Worm (Caenorhabditis elegans): ENCODE data around the gene ced-6.

ce11 chrIII:5642692-5643091 lies 47.1 kb downstream of the ced-6 start:
- no peak for TF ChIP-seq dpl-1 (GFP tag; optimal IDR thresholded peaks at IDR 0.05)
- no peak for TF ChIP-seq nhr-25 (tag; optimal IDR thresholded peaks at IDR 0.05; ENCODE audit: borderline replicate concordance, insufficient read depth)
- TF ChIP-seq dmd-8 (GFP tag; IDR thresholded peaks at IDR 0.05): no peak
- no peak for TF ChIP-seq ceh-82 (tag; optimal IDR thresholded peaks at IDR 0.05)
- no peak for TF ChIP-seq nhr-76 (tag; optimal IDR thresholded peaks at IDR 0.05)

Measured in whole organism, L4 larva.